Worm (Caenorhabditis elegans): ENCODE measurements around the gene W02H5.8.

- TF ChIP-seq pha-4 (tag; optimal IDR thresholded peaks at IDR 0.05) (no peak), skn-1 (tag; optimal IDR thresholded peaks at IDR 0.05) (no peak), elt-3 (tag; optimal IDR thresholded peaks at IDR 0.05) (no peak), nhr-77 (tag; optimal IDR thresholded peaks at IDR 0.05) (no peak), aly-2 (tag; optimal IDR thresholded peaks at IDR 0.05) (no peak), nhr-76 (tag; optimal IDR thresholded peaks at IDR 0.05) (no peak), mdl-1 (tag; optimal IDR thresholded peaks at IDR 0.05) (no peak), fos-1 (tag; optimal IDR thresholded peaks at IDR 0.05) (no peak), nhr-23 (tag; optimal IDR thresholded peaks at IDR 0.05) (no peak), ztf-4 (tag; optimal IDR thresholded peaks at IDR 0.05) (no peak), pqm-1 (tag; optimal IDR thresholded peaks at IDR 0.05) (no peak), snpc-4 (tag; optimal IDR thresholded peaks at IDR 0.05) (no peak), nhr-12 (tag; optimal IDR thresholded peaks at IDR 0.05) (no peak), unc-39 (tag; optimal IDR thresholded peaks at IDR 0.05) (no peak)
Measured at ce11 chrV:2639506-2639905, 13.0 kb downstream of the W02H5.8 start.

Measured in whole organism, L3 larva.